Worm (Caenorhabditis elegans) whole organism, midembryonic: Measurements from ENCODE around the gene snap-1.

Source experiments
- T22C8.4 ChIP-seq: fragments of 200-800 bp; sonication (Bioruptor generic); IDR thresholded peaks from 2 replicates; pipeline ENCODE4 v1.3.6; 2022; ENCODE audit warnings: missing genetic modification characterization, missing compliant biosample characterization
- cog-1 ChIP-seq: sonication (generic microtip); optimal IDR thresholded peaks from 2 replicates; lab custom pipeline; 2016; ENCODE audit warnings: missing genetic modification characterization, missing compliant biosample characterization
- flt-1 ChIP-seq: fragments of 200-800 bp; sonication (Bioruptor generic); IDR thresholded peaks from 2 replicates; pipeline ENCODE4 v1.3.6; 2022; ENCODE audit warnings: missing genetic modification characterization, missing compliant biosample characterization
- klf-2 ChIP-seq: fragments of 200-800 bp; sonication (Bioruptor generic); conservative IDR thresholded peaks from 2 replicates; pipeline ENCODE4 v1.3.6; 2022; ENCODE audit warnings: missing genetic modification reagents, missing genetic modification characterization, missing compliant biosample characterization
- med-1 ChIP-seq: sonication (generic microtip); optimal IDR thresholded peaks from 2 replicates; lab custom pipeline; 2017; ENCODE audit warnings: missing genetic modification characterization, mild to moderate bottlenecking, missing compliant biosample characterization, antibody characterized with exemption, missing genetic modification reagents; ENCODE audit not compliant: insufficient read depth
- ref-1 ChIP-seq: fragments of 200-800 bp; sonication (Bioruptor generic); conservative IDR thresholded peaks from 2 replicates; pipeline ENCODE4 v1.3.6; 2022; ENCODE audit warnings: missing genetic modification reagents, missing genetic modification characterization, missing compliant biosample characterization
- tab-1 ChIP-seq: fragments of 200-800 bp; sonication (Bioruptor generic); IDR thresholded peaks from 2 replicates; pipeline ENCODE4 v1.3.6; 2022; ENCODE audit warnings: missing genetic modification characterization, missing compliant biosample characterization
- ztf-23 ChIP-seq: fragments of 200-800 bp; sonication (Bioruptor generic); IDR thresholded peaks from 2 replicates; pipeline ENCODE4 v1.3.6; 2022; ENCODE audit warnings: missing genetic modification reagents, missing genetic modification characterization, missing compliant biosample characterization
- ztf-29 ChIP-seq: fragments of 200-800 bp; sonication (Bioruptor generic); IDR thresholded peaks from 2 replicates; pipeline ENCODE4 v1.3.6; 2022; ENCODE audit warnings: missing genetic modification reagents, missing genetic modification characterization, missing compliant biosample characterization

The snap-1 gene

DNA sequence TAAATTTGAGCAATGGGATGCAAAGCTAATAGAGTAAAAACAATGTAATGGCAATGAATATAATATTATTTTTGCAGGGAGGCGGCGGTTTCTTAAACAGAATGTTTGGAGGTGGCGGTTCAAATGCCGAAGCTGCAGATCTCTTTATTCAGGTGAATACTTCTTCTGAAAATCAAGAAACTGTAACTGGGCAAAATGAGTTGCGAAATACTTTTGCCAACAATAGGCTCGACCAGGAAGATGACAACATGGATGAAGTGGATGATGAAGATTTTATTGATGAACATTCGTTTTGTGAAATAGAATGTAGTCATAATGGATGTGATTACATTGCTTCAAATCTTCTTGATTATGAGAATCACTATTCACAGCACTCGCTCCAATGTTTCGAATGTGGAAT is 401 bp downstream of the snap-1 start:
- TF ChIP-seq T22C8.4 (GFP tag; lab: Robert Waterston, UW) (no peak), klf-2 (GFP tag; lab: Robert Waterston, UW) (no peak), ztf-29 (GFP tag; lab: Robert Waterston, UW) (no peak), tab-1 (no peak), ztf-23 (GFP tag; lab: Robert Waterston, UW) (no peak), cog-1 (no peak), med-1 (no peak), ref-1 (GFP tag; lab: Robert Waterston, UW) (no peak), flt-1 (GFP tag; lab: Robert Waterston, UW) (no peak)

DNA sequence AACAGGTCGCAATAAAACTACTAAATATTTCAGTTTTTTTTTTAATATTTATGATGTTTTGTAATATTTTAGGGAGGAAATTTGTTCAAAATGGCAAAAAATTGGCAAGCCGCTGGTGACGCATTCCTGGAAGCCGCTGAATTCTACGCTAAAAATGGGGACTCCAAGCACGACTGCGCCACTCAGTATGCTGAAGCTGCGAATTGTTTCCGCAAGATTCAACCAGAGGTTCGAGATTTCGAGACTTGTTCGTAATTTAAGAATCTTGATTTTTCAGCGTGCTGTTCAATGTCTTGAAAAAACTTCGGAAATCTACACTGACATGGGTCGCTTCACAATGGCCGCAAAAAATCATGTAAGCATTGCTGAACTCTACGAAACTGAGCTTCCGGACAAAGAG is 1.2 kb downstream of the snap-1 start:
- TF ChIP-seq flt-1 (GFP tag; lab: Robert Waterston, UW) (no peak), klf-2 (GFP tag; lab: Robert Waterston, UW) (no peak), ztf-23 (GFP tag; lab: Robert Waterston, UW) (no peak), ref-1 (GFP tag; lab: Robert Waterston, UW) (no peak), tab-1 (no peak), med-1 (no peak)

DNA sequence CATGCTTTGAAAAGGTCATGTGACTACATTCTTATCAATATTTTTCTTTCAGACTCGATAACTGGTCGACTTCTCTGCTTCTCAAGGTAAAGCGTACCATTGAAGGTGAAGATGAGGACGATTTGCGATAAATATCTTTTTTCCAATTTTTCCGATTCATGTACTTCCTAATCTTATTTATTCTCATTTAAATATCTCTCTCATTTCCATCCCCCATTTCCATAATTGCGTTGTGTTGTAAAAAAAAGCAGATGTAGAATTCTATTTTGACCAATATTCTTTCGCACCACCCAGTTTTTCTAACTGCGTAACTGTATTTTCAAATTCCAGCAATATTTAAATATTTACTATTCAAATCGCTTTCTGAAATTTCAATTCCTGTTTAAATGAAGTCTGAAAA is 2.5 kb downstream of the snap-1 start, which contains the start of gene D1014.4:
TSS of gene D1014.4 (plus strand) at position 301 of the 400 bp plus-strand sequence.
- TF ChIP-seq med-1 (no peak), tab-1 (no peak), ztf-29 (GFP tag; lab: Robert Waterston, UW) (no peak)

DNA sequence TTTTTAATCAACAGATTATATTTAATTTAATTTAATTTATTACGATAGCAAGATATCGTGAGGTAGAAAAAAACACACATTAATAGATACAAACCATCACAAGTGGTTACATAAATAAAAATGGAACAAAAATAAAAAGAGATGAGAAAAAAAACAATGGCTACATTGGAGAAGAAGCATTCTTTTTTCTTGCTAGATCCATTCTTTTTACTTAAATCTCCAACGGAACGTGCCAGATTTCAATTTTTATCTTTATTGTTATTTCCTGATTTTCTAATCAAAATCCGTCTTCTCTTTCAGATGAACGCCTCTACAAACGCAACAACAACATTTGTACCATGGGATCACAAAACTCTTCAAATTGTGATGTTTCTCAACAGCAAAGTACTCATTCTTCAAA is 13.2 kb downstream of the snap-1 start, which contains the start of gene D1014.2:
TSS of gene D1014.2 (plus strand) at position 301 of the 400 bp plus-strand sequence.
- no peak for TF ChIP-seq cog-1
- TF ChIP-seq ztf-23 (GFP tag; lab: Robert Waterston, UW): no peak
- no peak for TF ChIP-seq med-1
- TF ChIP-seq tab-1: no peak
- TF ChIP-seq ref-1 (GFP tag; lab: Robert Waterston, UW): no peak
- TF ChIP-seq klf-2 (GFP tag; lab: Robert Waterston, UW): no peak
- no peak for TF ChIP-seq flt-1 (GFP tag; lab: Robert Waterston, UW)
- no peak for TF ChIP-seq T22C8.4 (GFP tag; lab: Robert Waterston, UW)
- TF ChIP-seq ztf-29 (GFP tag; lab: Robert Waterston, UW): no peak

DNA sequence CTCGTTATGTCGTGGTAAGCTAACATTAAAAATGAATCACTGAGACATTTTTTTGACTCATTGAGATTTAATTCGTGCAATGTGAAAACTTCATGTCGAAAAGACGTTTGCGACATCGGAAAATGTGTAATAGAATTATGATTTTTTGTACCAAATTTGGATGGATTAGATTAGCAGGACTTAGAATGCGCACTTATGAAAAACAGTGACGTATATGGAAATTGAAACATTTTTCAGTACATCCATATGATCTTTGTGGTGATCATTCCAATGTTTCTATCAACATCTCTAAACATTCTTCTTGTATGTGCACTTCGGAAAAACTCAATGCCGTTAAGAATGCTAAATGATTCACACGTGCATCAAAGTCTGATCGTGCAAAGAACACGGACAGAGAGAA is 14.1 kb downstream of the snap-1 start:
- TF ChIP-seq ztf-29 (GFP tag; lab: Robert Waterston, UW) (no peak), tab-1 (no peak), flt-1 (GFP tag; lab: Robert Waterston, UW) (no peak), ztf-23 (GFP tag; lab: Robert Waterston, UW) (no peak), cog-1 (no peak), ref-1 (GFP tag; lab: Robert Waterston, UW) (no peak), T22C8.4 (GFP tag; lab: Robert Waterston, UW) (no peak), med-1 (no peak)

DNA sequence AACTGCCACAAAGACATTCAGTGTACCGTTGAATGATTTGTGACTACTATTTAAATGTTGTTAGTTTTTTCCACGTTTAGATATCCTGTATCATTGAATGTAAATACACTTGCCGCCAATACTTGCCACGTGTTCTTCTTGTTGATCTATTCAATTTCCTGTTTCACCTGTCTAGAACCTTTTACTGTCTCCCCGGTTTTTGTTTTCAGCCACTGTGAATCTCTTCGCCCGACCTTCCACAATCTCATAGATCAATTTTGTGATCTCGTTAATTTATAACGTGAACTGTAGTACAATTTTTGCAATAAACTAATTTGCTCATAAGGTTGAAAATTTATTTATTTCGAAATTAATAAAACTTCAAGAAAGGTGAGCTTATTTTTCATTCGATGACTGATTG is 14.9 kb downstream of the snap-1 start, which contains the start of gene D1014.13:
TSS of gene D1014.13 (plus strand) at position 301 of the 400 bp plus-strand sequence.
- no peak for TF ChIP-seq ztf-29 (GFP tag; lab: Robert Waterston, UW)

DNA sequence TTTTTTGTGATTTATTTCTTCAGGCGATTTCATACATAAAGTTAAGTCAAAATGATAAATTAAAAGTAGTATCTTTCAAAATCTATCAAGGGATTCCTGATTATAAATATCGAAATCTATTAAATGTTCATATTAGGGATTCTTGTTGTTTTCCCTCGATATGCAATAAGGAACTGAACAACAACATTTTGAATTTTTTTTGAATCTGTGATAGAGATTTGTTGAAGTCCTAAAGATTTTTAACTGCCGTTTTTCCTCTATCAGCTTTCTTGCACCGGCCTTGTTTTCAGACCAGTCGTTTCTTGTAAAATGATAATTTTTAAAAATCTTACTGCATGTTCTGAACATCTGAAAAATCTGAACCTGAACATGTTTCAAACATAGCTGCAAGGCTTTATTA is 25.3 kb downstream of the snap-1 start:
- TF ChIP-seq ztf-29 (GFP tag; lab: Robert Waterston, UW) (no peak), klf-2 (GFP tag; lab: Robert Waterston, UW) (no peak), flt-1 (GFP tag; lab: Robert Waterston, UW) (no peak), ref-1 (GFP tag; lab: Robert Waterston, UW) (no peak), T22C8.4 (GFP tag; lab: Robert Waterston, UW) (no peak), med-1 (no peak), tab-1 (no peak), ztf-23 (GFP tag; lab: Robert Waterston, UW) (no peak), cog-1 (no peak)

DNA sequence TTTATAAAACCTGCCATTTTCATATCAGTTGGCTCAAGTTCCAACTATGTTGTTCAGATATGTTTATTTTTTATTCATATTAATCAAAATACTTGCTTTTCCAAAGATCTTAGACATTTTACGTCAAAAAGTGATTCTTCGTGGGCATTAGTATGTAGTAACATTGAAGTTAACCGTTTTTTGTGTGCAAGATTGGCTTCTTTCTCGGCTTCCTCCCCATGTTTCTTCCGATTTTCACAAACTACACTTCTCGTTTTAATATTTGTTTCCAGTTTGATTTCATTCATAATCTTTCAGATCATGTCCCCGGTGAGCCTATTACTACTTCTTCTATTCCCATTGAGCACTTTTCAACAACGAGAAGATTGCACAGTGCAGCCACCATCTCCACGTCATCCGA is 27.0 kb downstream of the snap-1 start, which contains the start of gene sul-2:
TSS of gene sul-2 (plus strand) at position 301 of the 400 bp plus-strand sequence.
- no peak for TF ChIP-seq cog-1
- no peak for TF ChIP-seq tab-1
- no peak for TF ChIP-seq flt-1 (GFP tag; lab: Robert Waterston, UW)
- TF ChIP-seq T22C8.4 (GFP tag; lab: Robert Waterston, UW): no peak

DNA sequence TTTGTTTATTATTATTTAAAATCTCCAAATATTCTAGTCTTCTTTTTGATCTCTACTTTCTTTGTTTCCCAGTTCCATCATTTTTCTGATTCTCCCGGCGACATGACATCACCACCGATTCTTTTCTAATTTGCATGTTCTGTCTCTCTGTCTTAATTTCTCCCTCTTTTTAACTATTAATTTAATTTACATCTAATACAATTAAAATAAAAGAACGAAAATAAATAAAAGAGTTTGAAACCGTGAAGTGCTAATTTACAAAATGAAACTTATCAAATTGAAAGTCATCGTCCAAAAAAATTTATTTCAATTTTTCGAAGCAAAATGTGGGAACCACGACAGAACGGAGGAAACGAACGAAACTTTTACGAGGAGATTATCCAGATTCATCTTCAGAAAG is 29.2 kb downstream of the snap-1 start, which contains the start of gene F20D6.6:
TSS of gene F20D6.6 (plus strand) at position 301 of the 400 bp plus-strand sequence.
- no peak for TF ChIP-seq tab-1
- TF ChIP-seq ref-1 (GFP tag; lab: Robert Waterston, UW): no peak
- TF ChIP-seq flt-1 (GFP tag; lab: Robert Waterston, UW): no peak
- no peak for TF ChIP-seq med-1
- TF ChIP-seq ztf-29 (GFP tag; lab: Robert Waterston, UW): no peak
- TF ChIP-seq cog-1: no peak
- no peak for TF ChIP-seq T22C8.4 (GFP tag; lab: Robert Waterston, UW)
- no peak for TF ChIP-seq ztf-23 (GFP tag; lab: Robert Waterston, UW)
- no peak for TF ChIP-seq klf-2 (GFP tag; lab: Robert Waterston, UW)

DNA sequence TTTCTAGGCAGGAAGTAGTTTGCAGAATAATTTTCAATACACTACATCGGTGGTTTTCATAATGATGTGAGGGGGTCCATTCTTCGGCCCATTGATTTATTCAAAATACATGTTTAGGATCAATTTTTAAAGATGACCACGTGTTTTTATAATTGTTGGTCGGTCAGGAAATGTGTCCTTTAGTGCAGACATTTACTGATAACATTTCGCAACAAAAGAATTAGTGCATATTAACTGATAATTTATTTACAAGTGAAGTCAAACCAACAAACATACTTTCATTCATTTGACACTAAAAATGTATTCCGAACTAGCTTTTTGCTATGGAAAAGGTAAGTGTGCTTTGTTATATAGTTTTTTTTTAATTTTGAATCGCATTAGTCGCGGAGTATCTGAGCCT is 31.3 kb downstream of the snap-1 start, which contains the start of gene F20D6.5:
TSS of gene F20D6.5 (plus strand) at position 259 of the 400 bp plus-strand sequence.
- TF ChIP-seq flt-1 (GFP tag; lab: Robert Waterston, UW) (no peak), ref-1 (GFP tag; lab: Robert Waterston, UW) (no peak), T22C8.4 (GFP tag; lab: Robert Waterston, UW) (no peak), cog-1 (no peak), med-1 (no peak), klf-2 (GFP tag; lab: Robert Waterston, UW) (no peak), tab-1 (no peak), ztf-29 (GFP tag; lab: Robert Waterston, UW) (no peak), ztf-23 (GFP tag; lab: Robert Waterston, UW) (no peak)

DNA sequence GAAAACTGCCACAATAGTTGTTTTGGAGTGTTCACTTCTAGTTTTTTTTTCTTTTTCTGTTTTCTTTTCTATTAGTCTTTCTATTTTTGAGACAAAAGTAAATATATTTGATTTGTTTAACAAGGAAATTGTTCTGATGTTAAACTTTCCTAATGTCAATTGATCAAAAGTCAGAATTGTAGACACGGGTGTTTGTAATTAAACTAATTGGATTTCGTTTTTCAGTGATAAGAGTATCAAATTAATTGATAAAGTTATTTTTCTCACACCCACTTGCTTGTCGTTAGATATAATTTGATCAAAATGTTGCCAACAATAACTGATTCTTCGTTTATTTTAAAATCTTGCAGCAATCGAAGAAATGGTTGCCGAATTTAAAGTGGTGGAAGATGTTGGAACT is 32.8 kb downstream of the snap-1 start:
- TF ChIP-seq T22C8.4 (GFP tag; lab: Robert Waterston, UW) (no peak), ztf-29 (GFP tag; lab: Robert Waterston, UW) (no peak), klf-2 (GFP tag; lab: Robert Waterston, UW) (no peak), ref-1 (GFP tag; lab: Robert Waterston, UW) (no peak), ztf-23 (GFP tag; lab: Robert Waterston, UW) (no peak), cog-1 (no peak), med-1 (no peak), tab-1 (no peak)
